Worm (Caenorhabditis elegans) whole organism, early embryonic: ENCODE results near the gene drh-1.

ENCODE experiments used
- B0310.2 ChIP-seq: sonication (generic microtip); optimal IDR thresholded peaks from 2 replicates; lab custom pipeline; 2016; ENCODE audit warnings: mild to moderate bottlenecking, missing genetic modification characterization, missing compliant biosample characterization
- ama-1 ChIP-seq: fragments of 150-350 bp; optimal IDR thresholded peaks from 2 replicates; lab custom pipeline; 2014
- flt-1 ChIP-seq: fragments of 200-800 bp; sonication (Bioruptor generic); IDR thresholded peaks from 2 replicates; pipeline ENCODE4 v1.3.6; 2022; ENCODE audit warnings: missing genetic modification characterization, missing compliant biosample characterization
- hmbx-1 ChIP-seq: sonication (generic microtip); optimal IDR thresholded peaks from 2 replicates; lab custom pipeline; 2016; ENCODE audit warnings: mild to moderate bottlenecking, missing genetic modification characterization, missing compliant biosample characterization
- hnd-1 ChIP-seq: sonication (generic microtip); optimal IDR thresholded peaks from 2 replicates; lab custom pipeline; 2016; ENCODE audit warnings: missing genetic modification characterization, missing compliant biosample characterization
- sea-1 ChIP-seq: fragments of 200-800 bp; sonication (Bioruptor generic); conservative IDR thresholded peaks from 2 replicates; pipeline ENCODE4 v1.3.6; 2022; ENCODE audit warnings: missing genetic modification characterization, missing compliant biosample characterization
- tbx-11 ChIP-seq: fragments of 200-800 bp; sonication (Bioruptor generic); IDR thresholded peaks from 2 replicates; pipeline ENCODE4 v1.3.6; 2022; ENCODE audit warnings: missing genetic modification characterization, missing compliant biosample characterization
- tra-4 ChIP-seq: sonication (generic microtip); optimal IDR thresholded peaks from 2 replicates; lab custom pipeline; 2017; ENCODE audit warnings: missing genetic modification characterization, missing compliant biosample characterization

DNA sequence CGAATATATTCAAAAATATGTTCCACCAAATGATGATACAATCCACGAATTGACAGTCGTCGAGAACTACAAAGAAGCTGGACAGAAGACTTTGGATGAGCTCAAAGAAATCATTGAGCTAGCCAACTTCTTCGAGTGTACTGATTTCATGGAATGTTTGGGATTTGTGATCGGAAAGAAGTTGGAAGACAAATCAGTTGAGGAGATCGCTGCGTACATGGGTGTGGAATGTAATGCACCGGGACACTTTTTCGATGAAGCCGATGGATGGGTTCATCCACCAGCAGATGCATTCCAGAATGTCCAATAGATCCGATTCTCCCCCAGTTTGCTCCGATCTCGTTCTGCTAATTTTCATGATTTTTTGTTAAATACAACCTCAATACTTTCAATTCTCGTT lies 9.6 kb downstream of the drh-1 start:
- TF ChIP-seq flt-1 (GFP tag; lab: Robert Waterston, UW): no peak
- TF ChIP-seq hmbx-1 (tag; lab: Kevin White, UChicago): no peak
- TF ChIP-seq tra-4 (tag; lab: Kevin White, UChicago): no peak
- TF ChIP-seq tbx-11: no peak
- no peak for TF ChIP-seq hnd-1
- TF ChIP-seq B0310.2: no peak
- TF ChIP-seq sea-1: no peak
- no peak for TF ChIP-seq ama-1 (lab: Kevin White, UChicago)
